Worm (Caenorhabditis elegans) whole organism, L1 larva: ENCODE measurements around the gene swd-2.2.
A peak's percentile ranks its signal among the peaks of the same experiment; 100 is the strongest.

Experiments used
- C04F5.9 ChIP-seq: sonication (generic microtip); optimal IDR thresholded peaks from 2 replicates; lab custom pipeline; 2016; ENCODE audit warnings: missing genetic modification characterization, missing compliant biosample characterization
- C16A3.4 ChIP-seq: fragments of 150-350 bp; optimal IDR thresholded peaks from 2 replicates; lab custom pipeline; 2014; ENCODE audit warnings: missing biosample characterization, missing genetic modification characterization
- F16B12.6 ChIP-seq: fragments of 150-350 bp; optimal IDR thresholded peaks from 2 replicates; lab custom pipeline; 2014; ENCODE audit warnings: missing biosample characterization, missing genetic modification characterization
- aha-1 ChIP-seq: fragments of 150-350 bp; optimal IDR thresholded peaks from 2 replicates; lab custom pipeline; 2014; ENCODE audit warnings: missing biosample characterization, missing genetic modification characterization
- ceh-82 ChIP-seq, 3 experiments: fragments of 150-350 bp in 1 of 3; sonication (generic microtip) in 2 of 3; optimal IDR thresholded peaks; 2 replicates each; lab custom pipeline; 2014 to 2017; ENCODE audit warnings: missing biosample characterization in 3 of 3, missing genetic modification characterization in 3 of 3
- dpl-1 ChIP-seq, 3 experiments: fragments of 150-350 bp in 2 of 3; sonication (generic microtip) in 1 of 3; optimal IDR thresholded peaks; 2 replicates each; lab custom pipeline; 2014 to 2017; ENCODE audit warnings: missing biosample characterization in 3 of 3, missing genetic modification characterization in 3 of 3, missing genetic modification reagents in 3 of 3
- efl-1 ChIP-seq, 4 experiments: fragments of 150-350 bp; optimal IDR thresholded peaks in 3 of 4; peaks in 1 of 4; 1 replicate in 1 of 4; 2 replicates in 3 of 4; lab custom pipeline; 2014; ENCODE audit warnings: missing biosample characterization in 2 of 4, missing genetic modification characterization in 2 of 4, missing genetic modification reagents in 2 of 4
- efl-3 ChIP-seq: fragments of 200-800 bp; sonication (Bioruptor generic); optimal IDR thresholded peaks from 2 replicates; lab custom pipeline; 2018; ENCODE audit warnings: mild to moderate bottlenecking, missing genetic modification characterization, missing compliant biosample characterization
- egl-13 ChIP-seq: sonication (generic microtip); optimal IDR thresholded peaks from 2 replicates; lab custom pipeline; 2016; ENCODE audit warnings: missing genotype, missing genetic modification reagents, missing genetic modification characterization, missing compliant biosample characterization
- elt-2 ChIP-seq: sonication (generic microtip); optimal IDR thresholded peaks from 2 replicates; lab custom pipeline; 2016; ENCODE audit warnings: missing genetic modification characterization, mild to moderate bottlenecking, inconsistent platforms, missing compliant biosample characterization, missing genetic modification reagents
- elt-3 ChIP-seq, 6 experiments: fragments of 150-350 bp in 1 of 6; sonication (generic microtip); optimal IDR thresholded peaks; 2 replicates each; lab custom pipeline; 2017 to 2018; ENCODE audit warnings: missing biosample characterization in 6 of 6, missing genetic modification characterization in 6 of 6, inconsistent platforms in 1 of 6
- ets-5 ChIP-seq: fragments of 200-800 bp; sonication (Bioruptor generic); IDR thresholded peaks from 2 replicates; pipeline ENCODE4 v1.3.6; 2022; ENCODE audit warnings: missing genetic modification characterization, missing compliant biosample characterization
- fkh-10 ChIP-seq: sonication (generic microtip); optimal IDR thresholded peaks from 2 replicates; lab custom pipeline; 2017; ENCODE audit warnings: missing biosample characterization, missing genetic modification reagents, missing genetic modification characterization
- fos-1 ChIP-seq: fragments of 150-350 bp; optimal IDR thresholded peaks from 2 replicates; lab custom pipeline; 2014; ENCODE audit warnings: missing biosample characterization, missing genetic modification characterization
- grh-1 ChIP-seq: fragments of 200-800 bp; sonication (Bioruptor generic); IDR thresholded peaks from 2 replicates; pipeline ENCODE4 v1.3.6; 2022; ENCODE audit warnings: missing genetic modification reagents, missing genetic modification characterization, missing compliant biosample characterization
- hpl-2 ChIP-seq: fragments of 150-350 bp; optimal IDR thresholded peaks from 2 replicates; lab custom pipeline; 2014; ENCODE audit warnings: missing biosample characterization, missing genetic modification reagents, missing genetic modification characterization
- isw-1 ChIP-seq: fragments of 200-800 bp; sonication (Bioruptor generic); IDR thresholded peaks from 2 replicates; pipeline ENCODE4 v1.3.6; 2022; ENCODE audit warnings: missing genetic modification characterization, missing compliant biosample characterization
- lin-13 ChIP-seq: fragments of 150-350 bp; optimal IDR thresholded peaks from 2 replicates; lab custom pipeline; 2014; ENCODE audit warnings: missing biosample characterization, missing genetic modification reagents, missing genetic modification characterization
- lin-14 ChIP-seq: fragments of 200-800 bp; sonication (Bioruptor generic); optimal IDR thresholded peaks from 2 replicates; lab custom pipeline; 2018; ENCODE audit warnings: mild to moderate bottlenecking, missing genetic modification characterization, moderate library complexity, missing compliant biosample characterization
- lin-15B ChIP-seq: fragments of 150-350 bp; sonication (generic microtip); optimal IDR thresholded peaks from 3 replicates; lab custom pipeline; 2014; ENCODE audit warnings: missing biosample characterization, missing genetic modification characterization
- lin-35 ChIP-seq, 2 experiments: fragments of 150-350 bp; optimal IDR thresholded peaks; 2 replicates each; lab custom pipeline; 2014; ENCODE audit warnings: missing biosample characterization in 2 of 2, missing genetic modification characterization in 2 of 2, missing genetic modification reagents in 2 of 2
- lin-39 ChIP-seq: fragments of 150-350 bp; optimal IDR thresholded peaks from 2 replicates; lab custom pipeline; 2014; ENCODE audit warnings: missing biosample characterization, missing genetic modification reagents, missing genetic modification characterization
- lsy-2 ChIP-seq, 2 experiments: fragments of 150-350 bp; optimal IDR thresholded peaks; 2 replicates each; lab custom pipeline; 2014; ENCODE audit warnings: missing biosample characterization in 2 of 2, missing genetic modification characterization in 2 of 2
- mab-9 ChIP-seq: fragments of 200-800 bp; sonication (Bioruptor generic); IDR thresholded peaks from 2 replicates; pipeline ENCODE4 v1.3.6; 2022; ENCODE audit warnings: missing genetic modification reagents, missing genetic modification characterization, missing compliant biosample characterization
- mep-1 ChIP-seq: fragments of 150-350 bp; optimal IDR thresholded peaks from 2 replicates; lab custom pipeline; 2014; ENCODE audit warnings: missing biosample characterization, missing genetic modification characterization
- nhr-11 ChIP-seq: fragments of 150-350 bp; optimal IDR thresholded peaks from 2 replicates; lab custom pipeline; 2014; ENCODE audit warnings: missing biosample characterization, missing genetic modification characterization
- nhr-12 ChIP-seq: sonication (generic microtip); optimal IDR thresholded peaks from 2 replicates; lab custom pipeline; 2017; ENCODE audit warnings: missing biosample characterization, missing genetic modification characterization
- nhr-19 ChIP-seq: fragments of 200-800 bp; sonication (Bioruptor generic); conservative IDR thresholded peaks from 2 replicates; pipeline ENCODE4 v1.3.6; 2022; ENCODE audit warnings: missing genetic modification characterization, missing compliant biosample characterization
- nhr-237 ChIP-seq: fragments of 150-350 bp; optimal IDR thresholded peaks from 2 replicates; lab custom pipeline; 2014; ENCODE audit warnings: missing biosample characterization, missing genetic modification characterization
- nhr-28 ChIP-seq: fragments of 150-350 bp; optimal IDR thresholded peaks from 2 replicates; lab custom pipeline; 2014; ENCODE audit warnings: missing biosample characterization, missing genetic modification characterization
- nhr-47 ChIP-seq: sonication (generic microtip); optimal IDR thresholded peaks from 2 replicates; lab custom pipeline; 2016; ENCODE audit warnings: mild to moderate bottlenecking, missing genetic modification characterization, moderate library complexity, missing compliant biosample characterization
- nhr-71 ChIP-seq: sonication (generic microtip); optimal IDR thresholded peaks from 2 replicates; lab custom pipeline; 2016; ENCODE audit warnings: mild to moderate bottlenecking, missing genetic modification characterization, moderate library complexity, missing compliant biosample characterization
- nhr-76 ChIP-seq: sonication (generic microtip); optimal IDR thresholded peaks from 2 replicates; lab custom pipeline; 2017; ENCODE audit warnings: missing biosample characterization, missing genetic modification characterization
- nhr-85 ChIP-seq: sonication (generic microtip); peaks from one replicate; lab custom pipeline; 2016; ENCODE audit warnings: missing genetic modification characterization, inconsistent platforms, missing compliant biosample characterization
- skn-1 ChIP-seq: fragments of 150-350 bp; optimal IDR thresholded peaks from 2 replicates; lab custom pipeline; 2014; ENCODE audit warnings: missing biosample characterization, missing genetic modification characterization
- snpc-4 ChIP-seq: fragments of 150-350 bp; optimal IDR thresholded peaks from 2 replicates; lab custom pipeline; 2014; ENCODE audit warnings: missing biosample characterization, missing genetic modification characterization
- snu-23 ChIP-seq: sonication (generic microtip); optimal IDR thresholded peaks from 2 replicates; lab custom pipeline; 2016; ENCODE audit warnings: missing genetic modification characterization, missing compliant biosample characterization
- tbx-2 ChIP-seq: sonication (generic microtip); optimal IDR thresholded peaks from 2 replicates; lab custom pipeline; 2016; ENCODE audit warnings: missing genetic modification characterization, missing compliant biosample characterization
- tlp-1 ChIP-seq: fragments of 150-350 bp; optimal IDR thresholded peaks from 2 replicates; lab custom pipeline; 2014; ENCODE audit warnings: missing biosample characterization, missing genetic modification characterization
- unc-130 ChIP-seq: fragments of 150-350 bp; optimal IDR thresholded peaks from 2 replicates; lab custom pipeline; 2017; ENCODE audit warnings: missing biosample characterization, missing genetic modification characterization, inconsistent platforms
- unc-86 ChIP-seq: sonication (generic microtip); optimal IDR thresholded peaks from 2 replicates; lab custom pipeline; 2016; ENCODE audit warnings: missing genetic modification characterization, missing compliant biosample characterization
- vab-15 ChIP-seq: sonication (generic microtip); optimal IDR thresholded peaks from 2 replicates; lab custom pipeline; 2017; ENCODE audit warnings: missing genotype, mild to moderate bottlenecking, missing genetic modification characterization, missing compliant biosample characterization
- zag-1 ChIP-seq: fragments of 150-350 bp; optimal IDR thresholded peaks from 2 replicates; lab custom pipeline; 2014; ENCODE audit warnings: missing biosample characterization, missing genetic modification characterization
- zip-4 ChIP-seq: fragments of 200-800 bp; sonication (Bioruptor generic); optimal IDR thresholded peaks from 2 replicates; lab custom pipeline; 2018; ENCODE audit warnings: mild to moderate bottlenecking, missing genetic modification characterization, moderate library complexity, missing compliant biosample characterization
- ztf-11 ChIP-seq, 2 experiments: sonication (generic microtip); optimal IDR thresholded peaks; 2 replicates each; lab custom pipeline; 2016 to 2017; ENCODE audit warnings: missing genetic modification characterization in 2 of 2, missing biosample characterization in 1 of 2, missing compliant biosample characterization in 1 of 2
- ztf-4 ChIP-seq: fragments of 150-350 bp; optimal IDR thresholded peaks from 2 replicates; lab custom pipeline; 2014; ENCODE audit warnings: missing biosample characterization, missing genetic modification characterization

Gene swd-2.2

ce11 chrIV:7790801-7791588, 16.8 kb downstream of the swd-2.2 start, which contains the start of gene rsp-6 (continued):
- TF ChIP-seq isw-1 (GFP tag; lab: Robert Waterston, UW) (peak; percentile 83), ets-5 (GFP tag; lab: Robert Waterston, UW) (no peak), ztf-11 (tag; optimal IDR thresholded peaks at IDR 0.05; lab: Kevin White, UChicago) (peak in 1 of 2 experiments; percentile 1), elt-3 (tag; optimal IDR thresholded peaks at IDR 0.05; lab: Kevin White, UChicago) (peak in 2 of 6 experiments; percentile 9 to 72), nhr-85 (peak; percentile 89), efl-3 (GFP tag; lab: Kevin White, UChicago) (no peak), zip-4 (GFP tag; lab: Kevin White, UChicago) (peak; percentile 33), dpl-1 (GFP tag; optimal IDR thresholded peaks at IDR 0.05; lab: Kevin White, UChicago) (peak; percentile 92 to 96 (median 94)), lin-13 (GFP tag; lab: Kevin White, UChicago) (peak; percentile 83), skn-1 (tag; lab: Kevin White, UChicago) (peak; percentile 89), tbx-2 (tag; lab: Kevin White, UChicago) (peak; percentile 88), lsy-2 (tag; optimal IDR thresholded peaks at IDR 0.05; lab: Kevin White, UChicago) (peak; percentile 98 to 99), nhr-19 (GFP tag; lab: Robert Waterston, UW) (peak; percentile 79), lin-14 (GFP tag; lab: Kevin White, UChicago) (peak; percentile 89), snpc-4 (tag; lab: Kevin White, UChicago) (peak; percentile 10), nhr-237 (tag; lab: Kevin White, UChicago) (peak; percentile 76), lin-15B (tag; lab: Kevin White, UChicago) (peak; percentile 96), C16A3.4 (tag; lab: Kevin White, UChicago) (peak; percentile 94), unc-130 (peak; percentile 87), ceh-82 (tag; optimal IDR thresholded peaks at IDR 0.05; lab: Kevin White, UChicago) (peak; percentile 72 to 94 (median 78)), grh-1 (no peak), aha-1 (tag; lab: Kevin White, UChicago) (peak; percentile 5), egl-13 (tag; lab: Kevin White, UChicago) (peak; percentile 69), unc-86 (tag; lab: Kevin White, UChicago) (peak; percentile 83), nhr-76 (no peak), nhr-47 (peak; percentile 87), mep-1 (peak; percentile 84), vab-15 (tag; lab: Kevin White, UChicago) (peak; percentile 90), C04F5.9 (tag; lab: Kevin White, UChicago) (peak; percentile 46), ztf-4 (tag; lab: Kevin White, UChicago) (peak; percentile 73), nhr-71 (tag; lab: Kevin White, UChicago) (peak; percentile 92), nhr-28 (tag; lab: Kevin White, UChicago) (no peak), efl-1 (optimal IDR thresholded peaks at IDR 0.05; lab: Kevin White, UChicago) (peak; percentile 91 to 95), efl-1 (GFP tag; optimal IDR thresholded peaks at IDR 0.05 in 1 of 2; lab: Kevin White, UChicago) (peak; percentile 92 to 99), nhr-12 (tag; lab: Kevin White, UChicago) (no peak), fos-1 (peak; percentile 82), tlp-1 (tag; lab: Kevin White, UChicago) (no peak), zag-1 (no peak), F16B12.6 (tag; lab: Kevin White, UChicago) (peak; percentile 69), fkh-10 (GFP tag; lab: Kevin White, UChicago) (peak; percentile 67), nhr-11 (peak; percentile 23)

- TF ChIP-seq elt-2, result peak; percentile 34
- TF ChIP-seq hpl-2, result no peak
- TF ChIP-seq efl-1 (optimal IDR thresholded peaks at IDR 0.05; lab: Kevin White, UChicago), result peak in 1 of 2 experiments; percentile 6
- peak in 1 of 2 experiments; percentile 56 for TF ChIP-seq efl-1 (GFP tag; optimal IDR thresholded peaks at IDR 0.05 in 1 of 2; lab: Kevin White, UChicago)
- TF ChIP-seq mab-9 (GFP tag; lab: Robert Waterston, UW), result no peak
- no peak for TF ChIP-seq lin-39
- no peak for TF ChIP-seq snu-23 (GFP tag; lab: Kevin White, UChicago)
- peak in 1 of 2 experiments; percentile 20 for TF ChIP-seq lin-35 (GFP tag; optimal IDR thresholded peaks at IDR 0.05; lab: Kevin White, UChicago)
Observed at ce11 chrIV:7791821-7792446, 17.7 kb downstream of the swd-2.2 start, which contains the start of gene C33H5.13. C33H5.13 (minus strand) TSS chrIV:7792263.
